Fruit fly (Drosophila melanogaster) whole organism, prepupa: ENCODE results near the gene CG13046.

Experiments used
- CG6854 ChIP-seq: fragments of 200-800 bp; sonication (Bioruptor generic); optimal IDR thresholded peaks from 2 replicates; lab custom pipeline; 2017; ENCODE audit warnings: missing biosample characterization, mild to moderate bottlenecking, missing genetic modification characterization
- Smox ChIP-seq: fragments of 200-800 bp; sonication (Bioruptor generic); optimal IDR thresholded peaks from 3 replicates; lab custom pipeline; 2016; ENCODE audit warnings: missing biosample characterization, missing genetic modification characterization
- Sox14 ChIP-seq: fragments of 200-800 bp; sonication (Bioruptor generic); optimal IDR thresholded peaks from 3 replicates; lab custom pipeline; 2016; ENCODE audit warnings: missing biosample characterization, missing genetic modification characterization
- fd85E ChIP-seq: fragments of 200-800 bp; sonication (Bioruptor generic); optimal IDR thresholded peaks from 3 replicates; lab custom pipeline; 2016; ENCODE audit warnings: missing biosample characterization, missing genetic modification characterization

DNA sequence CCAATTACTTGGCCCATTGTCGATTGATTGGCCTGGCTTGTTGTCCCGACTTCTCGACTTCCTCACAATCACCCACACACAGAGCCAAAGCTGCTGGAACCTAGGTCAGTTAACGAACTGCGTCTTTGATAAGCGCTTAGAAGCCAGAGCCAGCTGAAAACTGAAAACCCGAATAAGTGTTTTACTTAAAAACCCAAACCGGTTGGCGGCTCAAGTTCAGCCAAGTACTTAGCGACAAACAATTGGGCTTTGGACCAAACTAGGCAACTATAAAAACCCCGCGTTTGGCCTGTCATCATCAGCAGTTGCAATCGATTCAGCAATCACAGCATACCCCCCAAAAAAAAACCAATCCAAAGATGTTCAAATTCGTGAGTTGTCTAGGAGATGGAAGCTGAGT lies 35.1 kb upstream of the CG13046 start, which contains the start of gene CG13059:
- TF ChIP-seq fd85E (no peak), Smox (GFP tag; lab: Kevin White, UChicago) (no peak), CG6854 (GFP tag; lab: Kevin White, UChicago) (no peak), Sox14 (GFP tag; lab: Kevin White, UChicago) (no peak)
